Worm (Caenorhabditis elegans): ENCODE measurements around the gene npr-4.

The npr-4 gene

ce11 chrX:12551633-12552032 lies at the start of gene npr-4:
Gene npr-4, minus strand, starts transcription at chrX:12551684.
- TF ChIP-seq tbx-11 (GFP tag; IDR thresholded peaks at IDR 0.05) (no peak), sea-1 (GFP tag; conservative IDR thresholded peaks at IDR 0.05) (no peak), ama-1 (optimal IDR thresholded peaks at IDR 0.05) (no peak), hmbx-1 (tag; optimal IDR thresholded peaks at IDR 0.05) (no peak), tbx-37 (GFP tag; conservative IDR thresholded peaks at IDR 0.05) (no peak), ets-7 (tag; optimal IDR thresholded peaks at IDR 0.05) (no peak), tra-4 (tag; optimal IDR thresholded peaks at IDR 0.05) (no peak), B0310.2 (tag; optimal IDR thresholded peaks at IDR 0.05) (no peak), scrt-1 (GFP tag; IDR thresholded peaks at IDR 0.05) (no peak), F13C5.2 (tag; optimal IDR thresholded peaks at IDR 0.05) (no peak), hnd-1 (tag; optimal IDR thresholded peaks at IDR 0.05) (no peak), ceh-13 (GFP tag; optimal IDR thresholded peaks at IDR 0.05) (no peak), aly-1 (tag; optimal IDR thresholded peaks at IDR 0.05) (no peak), hmg-4 (GFP tag; optimal IDR thresholded peaks at IDR 0.05) (no peak), pes-1 (GFP tag; IDR thresholded peaks at IDR 0.05) (no peak), flt-1 (GFP tag; IDR thresholded peaks at IDR 0.05) (no peak)

DNA sequence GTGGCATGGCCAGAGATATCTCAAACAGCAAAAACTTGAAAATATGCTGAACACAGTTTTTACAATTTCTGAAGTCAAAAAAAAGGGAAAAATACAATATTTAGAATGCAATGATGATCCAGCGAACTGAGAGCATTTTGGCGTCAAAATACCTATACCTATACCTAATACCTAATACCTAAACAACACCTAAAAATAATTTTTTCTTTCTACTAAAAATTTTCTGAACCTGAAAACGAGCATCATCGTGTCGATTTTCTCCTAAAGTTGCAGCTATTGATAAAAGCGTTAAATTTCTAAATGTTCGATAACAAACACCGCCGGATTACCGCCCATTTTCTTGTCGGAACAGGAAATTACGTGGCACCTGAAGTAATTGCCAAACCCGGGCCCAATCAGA lies 45.4 kb upstream of the npr-4 start, which contains the start of gene T24D5.4:
T24D5.4 (plus strand) TSS at position 301 of the 400 bp plus-strand sequence.
- TF ChIP-seq hnd-1 (tag; optimal IDR thresholded peaks at IDR 0.05): no peak
- TF ChIP-seq ceh-36 (tag; optimal IDR thresholded peaks at IDR 0.05): no peak
- TF ChIP-seq sea-1 (GFP tag; conservative IDR thresholded peaks at IDR 0.05): no peak

DNA sequence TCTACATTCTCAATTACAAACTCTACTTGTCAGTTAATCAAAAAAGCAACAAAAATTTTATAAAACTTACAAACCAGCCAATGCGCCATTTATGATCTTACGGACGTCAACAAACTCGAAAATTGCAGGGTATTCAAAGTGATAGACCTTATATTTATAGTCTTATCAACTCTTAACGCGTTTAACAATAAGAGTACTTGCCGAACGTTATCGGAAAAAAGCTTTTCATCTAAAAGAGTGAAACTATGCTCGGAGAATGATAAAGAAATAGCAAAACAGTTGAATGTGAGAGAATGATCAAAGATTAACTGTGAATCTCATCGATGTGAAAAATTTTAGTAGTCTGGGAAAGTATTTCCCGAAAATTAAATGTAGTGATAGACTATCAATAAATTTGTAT lies 44.5 kb upstream of the npr-4 start:
- TF ChIP-seq flt-1 (GFP tag; IDR thresholded peaks at IDR 0.05) (no peak), tbx-11 (GFP tag; IDR thresholded peaks at IDR 0.05) (no peak), ama-1 (optimal IDR thresholded peaks at IDR 0.05) (no peak), ets-7 (tag; optimal IDR thresholded peaks at IDR 0.05) (no peak), hnd-1 (tag; optimal IDR thresholded peaks at IDR 0.05) (no peak), ceh-13 (GFP tag; optimal IDR thresholded peaks at IDR 0.05) (no peak), pes-1 (GFP tag; IDR thresholded peaks at IDR 0.05) (no peak), ceh-36 (tag; optimal IDR thresholded peaks at IDR 0.05) (no peak), hmg-4 (GFP tag; optimal IDR thresholded peaks at IDR 0.05) (no peak), tbx-37 (GFP tag; conservative IDR thresholded peaks at IDR 0.05) (no peak), F13C5.2 (tag; optimal IDR thresholded peaks at IDR 0.05) (no peak), B0310.2 (tag; optimal IDR thresholded peaks at IDR 0.05) (no peak), hmbx-1 (tag; optimal IDR thresholded peaks at IDR 0.05) (no peak), scrt-1 (GFP tag; IDR thresholded peaks at IDR 0.05) (no peak), tra-4 (tag; optimal IDR thresholded peaks at IDR 0.05) (no peak), sea-1 (GFP tag; conservative IDR thresholded peaks at IDR 0.05) (no peak), aly-1 (tag; optimal IDR thresholded peaks at IDR 0.05) (no peak)

DNA sequence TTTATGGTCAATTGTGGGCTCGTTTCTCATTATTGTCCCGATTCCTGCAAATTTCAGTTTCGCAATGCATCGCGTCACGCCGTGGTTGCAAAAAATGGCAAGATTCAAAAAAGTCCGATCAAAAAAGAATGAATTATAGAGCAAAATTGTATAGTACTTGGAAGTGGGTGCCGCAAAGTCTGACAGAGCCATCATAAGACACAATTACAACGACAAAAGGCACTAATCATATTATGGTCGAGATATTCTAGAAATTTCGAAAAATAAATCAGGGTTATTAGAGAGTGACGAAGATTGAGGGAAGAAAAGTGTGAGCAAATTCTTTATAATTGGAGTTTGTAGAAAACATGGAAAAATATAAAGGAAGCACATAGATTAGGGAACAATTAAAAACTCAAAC lies 43.7 kb upstream of the npr-4 start:
- TF ChIP-seq tbx-11 (GFP tag; IDR thresholded peaks at IDR 0.05) (no peak), B0310.2 (tag; optimal IDR thresholded peaks at IDR 0.05) (no peak), sea-1 (GFP tag; conservative IDR thresholded peaks at IDR 0.05) (no peak), tra-4 (tag; optimal IDR thresholded peaks at IDR 0.05) (no peak), scrt-1 (GFP tag; IDR thresholded peaks at IDR 0.05) (no peak), hnd-1 (tag; optimal IDR thresholded peaks at IDR 0.05) (no peak), pes-1 (GFP tag; IDR thresholded peaks at IDR 0.05) (no peak), ama-1 (optimal IDR thresholded peaks at IDR 0.05) (no peak), hmg-4 (GFP tag; optimal IDR thresholded peaks at IDR 0.05) (no peak), F13C5.2 (tag; optimal IDR thresholded peaks at IDR 0.05) (no peak), ceh-13 (GFP tag; optimal IDR thresholded peaks at IDR 0.05) (no peak), ceh-36 (tag; optimal IDR thresholded peaks at IDR 0.05) (no peak), flt-1 (GFP tag; IDR thresholded peaks at IDR 0.05) (no peak)

DNA sequence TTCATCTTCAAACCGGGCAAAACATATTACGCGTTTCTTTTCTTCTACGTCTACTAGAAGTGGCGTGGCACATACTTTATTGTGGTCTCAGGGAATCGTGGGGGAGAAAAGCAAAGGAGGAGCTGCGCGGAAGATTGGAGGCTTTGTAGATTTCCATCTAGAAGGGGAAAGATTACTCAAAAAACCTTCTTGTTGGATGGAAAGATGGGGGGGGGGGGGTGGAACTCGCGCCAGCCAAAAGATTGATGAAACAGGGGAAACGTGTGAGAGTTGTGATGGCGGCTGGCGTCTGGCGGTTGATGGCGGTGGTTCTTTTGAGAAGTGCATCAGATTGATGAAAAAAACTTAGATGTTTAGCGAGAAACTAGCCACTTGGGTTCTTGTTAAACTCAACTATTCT lies 38.0 kb upstream of the npr-4 start:
- TF ChIP-seq ets-7 (tag; optimal IDR thresholded peaks at IDR 0.05) (no peak), hnd-1 (tag; optimal IDR thresholded peaks at IDR 0.05) (no peak), aly-1 (tag; optimal IDR thresholded peaks at IDR 0.05) (no peak), scrt-1 (GFP tag; IDR thresholded peaks at IDR 0.05) (no peak), flt-1 (GFP tag; IDR thresholded peaks at IDR 0.05) (no peak), F13C5.2 (tag; optimal IDR thresholded peaks at IDR 0.05) (no peak)

ce11 chrX:12586352-12586751 lies 34.9 kb upstream of the npr-4 start, which contains the start of gene T24D5.2:
Gene T24D5.2, minus strand, starts transcription at chrX:12586452.
- TF ChIP-seq sea-1 (GFP tag; conservative IDR thresholded peaks at IDR 0.05) (no peak), ceh-13 (GFP tag; optimal IDR thresholded peaks at IDR 0.05) (no peak)

ce11 chrX:12583497-12583896 lies 32.0 kb upstream of the npr-4 start:
- TF ChIP-seq hmbx-1 (tag; optimal IDR thresholded peaks at IDR 0.05) (no peak), flt-1 (GFP tag; IDR thresholded peaks at IDR 0.05) (no peak), scrt-1 (GFP tag; IDR thresholded peaks at IDR 0.05) (no peak)

ce11 chrX:12579774-12580173 lies 28.3 kb upstream of the npr-4 start, which contains the start of gene T24D5.3:
Gene T24D5.3, plus strand, starts transcription at chrX:12580074.
- TF ChIP-seq tbx-11 (GFP tag; IDR thresholded peaks at IDR 0.05): no peak
- TF ChIP-seq tra-4 (tag; optimal IDR thresholded peaks at IDR 0.05): no peak
- TF ChIP-seq sea-1 (GFP tag; conservative IDR thresholded peaks at IDR 0.05): no peak
- no peak for TF ChIP-seq ceh-13 (GFP tag; optimal IDR thresholded peaks at IDR 0.05)
- no peak for TF ChIP-seq pes-1 (GFP tag; IDR thresholded peaks at IDR 0.05)

ce11 chrX:12574473-12574872 lies 23.0 kb upstream of the npr-4 start, which contains the start of gene T24D5.1:
Gene T24D5.1, plus strand, starts transcription at chrX:12574773.
- no peak for TF ChIP-seq hnd-1 (tag; optimal IDR thresholded peaks at IDR 0.05)
- TF ChIP-seq sea-1 (GFP tag; conservative IDR thresholded peaks at IDR 0.05): no peak
- no peak for TF ChIP-seq ama-1 (optimal IDR thresholded peaks at IDR 0.05)
- no peak for TF ChIP-seq hmbx-1 (tag; optimal IDR thresholded peaks at IDR 0.05)
- TF ChIP-seq flt-1 (GFP tag; IDR thresholded peaks at IDR 0.05): no peak
- TF ChIP-seq aly-1 (tag; optimal IDR thresholded peaks at IDR 0.05): no peak
- TF ChIP-seq tra-4 (tag; optimal IDR thresholded peaks at IDR 0.05): no peak
- TF ChIP-seq tbx-37 (GFP tag; conservative IDR thresholded peaks at IDR 0.05): no peak
